Worm (Caenorhabditis elegans): ENCODE data around the gene nhr-43.

ce11 chrIV:11914837-11915737 lies 15.7 kb downstream of the nhr-43 start, which contains the start of gene fat-6:
- TF ChIP-seq ztf-11 (tag; optimal IDR thresholded peaks at IDR 0.05) (no peak), nhr-12 (tag; optimal IDR thresholded peaks at IDR 0.05) (no peak)
